Fruit fly (Drosophila melanogaster) whole organism, wandering third instar larva: ENCODE measurements around the gene Snoo.

Experiments
- Abd-B ChIP-seq: fragments of >200 bp; optimal IDR thresholded peaks from 2 replicates; lab custom pipeline; 2017; ENCODE audit warnings: missing biosample characterization, missing genetic modification characterization
- CG32264 ChIP-seq: fragments of 200-800 bp; sonication (Bioruptor generic); optimal IDR thresholded peaks from 2 replicates; lab custom pipeline; 2016; ENCODE audit warnings: missing biosample characterization, missing genetic modification characterization
- CG9705 ChIP-seq: fragments of 200-800 bp; sonication (Bioruptor generic); optimal IDR thresholded peaks from 2 replicates; lab custom pipeline; 2018; ENCODE audit warnings: missing biosample characterization, mild to moderate bottlenecking, missing genetic modification characterization
- CrebA ChIP-seq: fragments of 200-800 bp; sonication (Bioruptor generic); optimal IDR thresholded peaks from 2 replicates; lab custom pipeline; 2016; ENCODE audit warnings: missing biosample characterization, mild to moderate bottlenecking, missing genetic modification characterization, borderline replicate concordance
- Dfd ChIP-seq: fragments of >200 bp; optimal IDR thresholded peaks from 2 replicates; lab custom pipeline; 2017; ENCODE audit warnings: missing biosample characterization, missing genetic modification characterization
- Dif ChIP-seq: fragments of 200-275, 200-300 bp; sonication (Bioruptor generic); optimal IDR thresholded peaks from 2 replicates; lab custom pipeline; 2018; ENCODE audit warnings: missing biosample characterization, missing genetic modification characterization; ENCODE audit not compliant: partially characterized antibody
- HLH106 ChIP-seq: fragments of 200-800 bp; optimal IDR thresholded peaks from 3 replicates; lab custom pipeline; 2019; ENCODE audit warnings: missing biosample characterization, mild to moderate bottlenecking, missing genetic modification characterization, moderate library complexity
- Hnf4 ChIP-seq: fragments of 200-800 bp; sonication (Bioruptor generic); optimal IDR thresholded peaks from 2 replicates; lab custom pipeline; 2016; ENCODE audit warnings: missing biosample characterization, mild to moderate bottlenecking, missing genetic modification characterization
- Hr78 ChIP-seq: fragments of >200 bp; optimal IDR thresholded peaks from 2 replicates; lab custom pipeline; 2017; ENCODE audit warnings: missing biosample characterization, missing genetic modification characterization
- Hr83 ChIP-seq: fragments of 200-300 bp; sonication (Bioruptor generic); optimal IDR thresholded peaks from 2 replicates; lab custom pipeline; 2016; ENCODE audit warnings: missing biosample characterization, mild to moderate bottlenecking, missing genetic modification characterization, moderate library complexity; ENCODE audit not compliant: poor library complexity, severe bottlenecking
- Jra ChIP-seq: sonication (Bioruptor generic); optimal IDR thresholded peaks from 2 replicates; lab custom pipeline; 2016; ENCODE audit warnings: missing biosample characterization, missing genetic modification characterization
- Mio ChIP-seq: sonication (Bioruptor generic); optimal IDR thresholded peaks from 2 replicates; lab custom pipeline; 2016; ENCODE audit warnings: missing biosample characterization, missing genetic modification characterization
- Myc ChIP-seq: fragments of >200 bp; optimal IDR thresholded peaks from 2 replicates; lab custom pipeline; 2017
- N ChIP-seq: fragments of >200 bp; optimal IDR thresholded peaks from 2 replicates; lab custom pipeline; 2018; ENCODE audit warnings: missing biosample characterization, missing external identifiers, missing genetic modification characterization
- OdsH ChIP-seq: fragments of 200-800 bp; sonication (Bioruptor generic); optimal IDR thresholded peaks from 2 replicates; lab custom pipeline; 2016; ENCODE audit warnings: missing biosample characterization, mild to moderate bottlenecking, missing genetic modification characterization
- Rel ChIP-seq, 2 experiments: fragments of 200-800 bp; sonication (Bioruptor generic) in 1 of 2; optimal IDR thresholded peaks; 2 replicates in 1 of 2; 3 replicates in 1 of 2; lab custom pipeline; 2016 to 2019; ENCODE audit warnings: mild to moderate bottlenecking in 2 of 2, missing biosample characterization in 2 of 2, missing genetic modification characterization in 2 of 2, moderate library complexity in 1 of 2
- Sp1 ChIP-seq: fragments of 200-800 bp; sonication (Bioruptor generic); optimal IDR thresholded peaks from 3 replicates; lab custom pipeline; 2019; ENCODE audit warnings: missing biosample characterization, mild to moderate bottlenecking, missing genetic modification characterization, moderate library complexity
- Vsx2 ChIP-seq: fragments of 200-300, 225-300 bp; sonication (Bioruptor generic); optimal IDR thresholded peaks from 2 replicates; lab custom pipeline; 2018; ENCODE audit warnings: missing biosample characterization, missing genetic modification characterization; ENCODE audit not compliant: partially characterized antibody
- br ChIP-seq: fragments of 200-800 bp; sonication (Bioruptor generic); optimal IDR thresholded peaks from 2 replicates; lab custom pipeline; 2016; ENCODE audit warnings: missing biosample characterization, missing genetic modification characterization
- brk ChIP-seq: fragments of 200-800 bp; sonication (Bioruptor generic); optimal IDR thresholded peaks from 2 replicates; lab custom pipeline; 2016; ENCODE audit warnings: missing biosample characterization, mild to moderate bottlenecking, missing genetic modification characterization
- dl ChIP-seq, 2 experiments: fragments of 175-275, 200-275 bp in 1 of 2; fragments of 200-275 bp in 1 of 2; sonication (Bioruptor generic); optimal IDR thresholded peaks; lab custom pipeline; 2018; ENCODE audit warnings: mild to moderate bottlenecking in 2 of 2, missing biosample characterization in 2 of 2, missing genetic modification characterization in 2 of 2, moderate library complexity in 2 of 2; ENCODE audit not compliant: partially characterized antibody in 2 of 2, insufficient read depth in 1 of 2
- dmrt93B ChIP-seq: fragments of 200-800 bp; sonication (Bioruptor generic); optimal IDR thresholded peaks from 2 replicates; lab custom pipeline; 2018; ENCODE audit warnings: missing biosample characterization, mild to moderate bottlenecking, missing genetic modification characterization
- dsf ChIP-seq: sonication (Bioruptor generic); optimal IDR thresholded peaks from 2 replicates; lab custom pipeline; 2016; ENCODE audit warnings: missing biosample characterization, missing genetic modification characterization, borderline replicate concordance
- ey ChIP-seq: fragments of 200-800 bp; sonication (Bioruptor generic); optimal IDR thresholded peaks from 2 replicates; lab custom pipeline; 2016; ENCODE audit warnings: missing biosample characterization, missing genetic modification characterization
- foxo ChIP-seq, 2 experiments: fragments of 200-800 bp; sonication (Bioruptor generic); optimal IDR thresholded peaks; 2 replicates in 1 of 2; 3 replicates in 1 of 2; lab custom pipeline; 2016 to 2017; ENCODE audit warnings: missing biosample characterization in 2 of 2, missing genetic modification characterization in 2 of 2
- fru ChIP-seq: fragments of 200-800 bp; sonication (Bioruptor generic); optimal IDR thresholded peaks from 3 replicates; lab custom pipeline; 2016; ENCODE audit warnings: missing biosample characterization, mild to moderate bottlenecking, missing genetic modification characterization
- h ChIP-seq: fragments of 200-800 bp; sonication (Bioruptor generic); optimal IDR thresholded peaks from 3 replicates; lab custom pipeline; 2016; ENCODE audit warnings: missing biosample characterization, mild to moderate bottlenecking, missing genetic modification characterization
- jim ChIP-seq: fragments of 175-275, 200-325 bp; sonication (Bioruptor generic); optimal IDR thresholded peaks from 2 replicates; lab custom pipeline; 2016; ENCODE audit warnings: missing biosample characterization, mild to moderate bottlenecking, missing genetic modification characterization
- lola ChIP-seq: fragments of >200 bp; optimal IDR thresholded peaks from 2 replicates; lab custom pipeline; 2017; ENCODE audit warnings: missing biosample characterization, missing genetic modification characterization
- pan ChIP-seq: fragments of >200 bp; optimal IDR thresholded peaks from 2 replicates; lab custom pipeline; 2017
- psq ChIP-seq: fragments of 200-800 bp; sonication (Bioruptor generic); optimal IDR thresholded peaks from 3 replicates; lab custom pipeline; 2017; ENCODE audit warnings: missing biosample characterization, mild to moderate bottlenecking, missing genetic modification characterization, moderate library complexity
- rgr ChIP-seq: fragments of 200-800 bp; sonication (Bioruptor generic); optimal IDR thresholded peaks from 3 replicates; lab custom pipeline; 2016; ENCODE audit warnings: missing biosample characterization, mild to moderate bottlenecking, missing genetic modification characterization
- sage ChIP-seq: fragments of 200-800 bp; sonication (Bioruptor generic); optimal IDR thresholded peaks from 2 replicates; lab custom pipeline; 2016; ENCODE audit warnings: missing biosample characterization, mild to moderate bottlenecking, missing genetic modification characterization
- sv ChIP-seq: fragments of 200-800 bp; sonication (Bioruptor generic); optimal IDR thresholded peaks from 3 replicates; lab custom pipeline; 2016; ENCODE audit warnings: missing biosample characterization, missing genetic modification characterization
- usp ChIP-seq: fragments of >200 bp; optimal IDR thresholded peaks from 2 replicates; lab custom pipeline; 2017; ENCODE audit warnings: missing biosample characterization, missing genetic modification characterization
- woc ChIP-seq: sonication (Bioruptor generic); optimal IDR thresholded peaks from 2 replicates; lab custom pipeline; 2016; ENCODE audit warnings: missing biosample characterization, mild to moderate bottlenecking, missing genetic modification characterization

Gene Snoo

DNA sequence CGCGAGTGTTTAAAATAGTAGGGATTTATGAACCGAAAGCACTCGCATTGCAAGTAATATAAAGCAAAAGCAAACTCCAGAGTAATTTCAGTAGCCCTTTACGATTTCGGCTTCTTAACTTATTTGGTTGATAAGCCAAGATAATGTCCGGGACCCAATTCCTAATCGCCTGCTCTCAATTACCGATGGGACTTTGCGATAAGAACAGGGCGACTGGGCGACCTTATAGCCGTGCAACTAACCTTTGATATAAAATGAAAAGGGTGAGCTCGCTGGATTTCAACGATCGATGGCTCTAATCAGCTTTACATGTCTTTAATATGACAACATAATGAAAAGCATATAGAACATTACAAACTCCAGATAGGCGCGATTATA is 14.1 kb upstream of the Snoo start, which contains the start of gene CG7227:
TSS of gene CG7227 (minus strand) at position 72 of the 378 bp plus-strand sequence.
- TF ChIP-seq usp (no peak), Sp1 (GFP tag; lab: Kevin White, UChicago) (no peak), fru (GFP tag; lab: Kevin White, UChicago) (no peak), dmrt93B (no peak), Myc (lab: Kevin White, UChicago) (no peak), CG32264 (GFP tag; lab: Kevin White, UChicago) (no peak), h (GFP tag; lab: Kevin White, UChicago) (no peak), jim (GFP tag; lab: Kevin White, UChicago) (no peak)

DNA sequence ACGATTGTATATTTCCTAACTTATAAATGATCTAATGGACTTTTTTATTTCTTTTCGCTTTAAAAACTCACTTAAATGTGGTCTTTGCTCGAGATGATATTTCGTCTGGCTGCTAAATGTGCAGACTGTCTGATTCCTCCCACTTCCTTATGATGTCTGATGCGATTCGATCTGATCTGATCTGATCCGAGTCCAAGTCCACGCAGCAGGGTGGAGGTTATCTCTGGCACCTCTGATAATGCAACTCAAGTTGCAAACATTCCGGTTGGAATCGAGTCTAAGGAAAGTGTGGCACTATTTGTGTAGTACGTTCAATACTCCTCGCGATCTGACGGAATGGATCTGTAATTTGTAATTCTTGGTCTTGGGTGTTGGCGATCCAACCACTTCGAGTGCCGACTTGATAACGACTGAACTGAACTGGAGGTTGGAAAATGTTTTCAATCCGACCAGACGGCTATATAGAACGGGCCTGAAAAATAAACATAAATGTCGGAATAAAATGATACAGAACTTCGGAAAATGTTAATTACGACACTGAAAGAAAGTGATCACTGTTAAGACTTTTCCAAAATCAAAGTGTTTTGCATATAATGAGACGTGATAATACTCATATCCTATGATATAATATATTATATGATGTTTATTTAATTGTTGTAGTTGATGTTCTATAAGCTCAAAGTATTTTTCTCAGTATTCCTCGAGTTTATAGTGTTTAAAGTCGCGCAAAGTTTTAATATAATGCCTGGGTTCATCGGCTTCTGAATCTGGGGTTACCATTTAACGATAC is 13.5 kb upstream of the Snoo start:
- no peak for TF ChIP-seq Hr83
- TF ChIP-seq Hnf4 (GFP tag; lab: Kevin White, UChicago): no peak
- no peak for TF ChIP-seq dmrt93B
- no peak for TF ChIP-seq OdsH (GFP tag; lab: Kevin White, UChicago)
- no peak for TF ChIP-seq dsf
- no peak for TF ChIP-seq woc (GFP tag; lab: Kevin White, UChicago)
- no peak for TF ChIP-seq CG32264 (GFP tag; lab: Kevin White, UChicago)
- no peak for TF ChIP-seq usp
- no peak for TF ChIP-seq brk (GFP tag; lab: Kevin White, UChicago)
- no peak for TF ChIP-seq Abd-B (GFP tag; lab: Kevin White, UChicago)
- no peak for TF ChIP-seq br (GFP tag; lab: Kevin White, UChicago)
- no peak for TF ChIP-seq Dfd (GFP tag; lab: Kevin White, UChicago)
- no peak for TF ChIP-seq sage (GFP tag; lab: Kevin White, UChicago)

DNA sequence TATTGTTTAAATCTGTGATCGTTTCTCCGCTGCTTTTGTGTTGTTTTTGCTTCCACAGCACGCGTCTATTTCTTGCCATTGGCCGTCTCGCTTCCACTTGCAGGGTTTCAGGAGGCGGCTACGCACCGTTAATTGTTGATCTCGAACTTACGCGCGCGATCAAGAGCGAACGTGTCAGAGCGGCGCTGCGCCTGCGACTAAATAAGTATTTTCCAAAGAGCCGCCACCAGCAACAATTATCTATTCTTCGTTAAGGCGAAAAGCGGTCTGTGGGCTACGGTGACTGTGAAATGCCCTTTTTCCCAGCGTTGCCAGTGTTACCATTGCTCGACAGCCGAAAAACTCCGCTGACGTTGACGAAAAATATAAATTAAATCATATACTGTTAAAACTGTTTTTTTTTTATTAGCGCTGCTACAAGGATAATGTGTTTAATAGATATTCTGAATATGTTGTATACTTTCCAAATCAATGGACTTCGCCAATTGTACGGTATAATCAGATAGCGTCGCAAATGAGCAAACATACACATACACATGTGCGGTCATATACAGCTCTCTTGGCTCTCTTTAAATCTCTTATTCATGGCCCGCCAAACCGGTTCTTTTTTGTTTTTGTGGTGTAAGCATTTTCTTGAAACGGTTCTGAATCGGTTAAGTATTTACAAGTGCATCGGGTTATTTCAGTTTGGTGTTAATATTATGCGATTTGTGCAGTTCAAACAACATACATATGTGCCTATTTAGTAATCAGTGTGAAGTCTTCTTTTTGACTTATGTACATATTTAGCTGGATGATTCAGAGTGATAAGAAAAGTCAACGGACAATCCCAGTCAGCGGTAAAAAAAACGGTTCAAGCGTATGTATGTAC is 10.2 kb upstream of the Snoo start, which contains the start of gene pes:
TSS of gene pes (minus strand) at position 201 of the 871 bp plus-strand sequence.
- no peak for TF ChIP-seq Dif (GFP tag; lab: Kevin White, UChicago)
- peak; percentile 97 for TF ChIP-seq fru (GFP tag; lab: Kevin White, UChicago)
- TF ChIP-seq h (GFP tag; lab: Kevin White, UChicago): peak; percentile 98
- no peak for TF ChIP-seq usp
- no peak for TF ChIP-seq lola (GFP tag; lab: Kevin White, UChicago)
- peak; percentile 16 for TF ChIP-seq Sp1 (GFP tag; lab: Kevin White, UChicago)
- TF ChIP-seq Jra: peak; percentile 8
- TF ChIP-seq psq (GFP tag; lab: Kevin White, UChicago): peak; percentile 84
- peak; percentile 69 for TF ChIP-seq CG32264 (GFP tag; lab: Kevin White, UChicago)
- TF ChIP-seq Hr78: no peak
- TF ChIP-seq OdsH (GFP tag; lab: Kevin White, UChicago): peak; percentile 48
- TF ChIP-seq CrebA: peak; percentile 88
- TF ChIP-seq brk (GFP tag; lab: Kevin White, UChicago): peak; percentile 72
- peak; percentile 41 for TF ChIP-seq ey
- TF ChIP-seq CG9705: peak; percentile 92
- TF ChIP-seq N (GFP tag; lab: Kevin White, UChicago): no peak
- peak; percentile 93 for TF ChIP-seq sage (GFP tag; lab: Kevin White, UChicago)
- TF ChIP-seq Vsx2 (GFP tag; lab: Kevin White, UChicago): peak; percentile 49
- no peak for TF ChIP-seq pan (lab: Kevin White, UChicago)
- TF ChIP-seq woc (GFP tag; lab: Kevin White, UChicago): peak; percentile 99
- peak; percentile 83 for TF ChIP-seq sv
- peak; percentile 82 for TF ChIP-seq Rel (GFP tag; optimal IDR thresholded peaks at IDR 0.05; lab: Kevin White, UChicago)
- peak; percentile 45 for TF ChIP-seq Rel (tag; optimal IDR thresholded peaks at IDR 0.05; lab: Kevin White, UChicago)
- TF ChIP-seq dsf: no peak
- peak; percentile 93 for TF ChIP-seq dmrt93B
- TF ChIP-seq HLH106 (tag; lab: Kevin White, UChicago): peak; percentile 85
- peak; percentile 35 for TF ChIP-seq br (GFP tag; lab: Kevin White, UChicago)
- TF ChIP-seq rgr (GFP tag; lab: Kevin White, UChicago): peak; percentile 93
- TF ChIP-seq dl (GFP tag; optimal IDR thresholded peaks at IDR 0.05; lab: Kevin White, UChicago; ENCODE audit: insufficient read depth in 1 of 2, partially characterized antibody in 2 of 2): peak; percentile 8 to 27
- TF ChIP-seq Hnf4 (GFP tag; lab: Kevin White, UChicago): peak; percentile 43
- peak; percentile 43 for TF ChIP-seq Myc (lab: Kevin White, UChicago)
- TF ChIP-seq Dfd (GFP tag; lab: Kevin White, UChicago): no peak
- no peak for TF ChIP-seq Mio
- peak; percentile 33 for TF ChIP-seq jim (GFP tag; lab: Kevin White, UChicago)
- TF ChIP-seq foxo (GFP tag; optimal IDR thresholded peaks at IDR 0.05; lab: Kevin White, UChicago): peak; percentile 33 to 98
- TF ChIP-seq Hr83: peak; percentile 83
